Worm (Caenorhabditis elegans) whole organism, young adult: ENCODE results near the gene ZC196.2.

ENCODE experiments used
- ccch-3 ChIP-seq: fragments of 200-800 bp; sonication (Bioruptor generic); optimal IDR thresholded peaks from 2 replicates; lab custom pipeline; 2018; ENCODE audit warnings: mild to moderate bottlenecking, missing genetic modification characterization, missing compliant biosample characterization
- lsl-1 ChIP-seq: fragments of 200-800 bp; sonication (Bioruptor generic); optimal IDR thresholded peaks from 2 replicates; lab custom pipeline; 2018; ENCODE audit warnings: mild to moderate bottlenecking, missing genetic modification characterization, moderate library complexity, missing compliant biosample characterization
- madf-6 ChIP-seq: fragments of 200-800 bp; sonication (Bioruptor generic); IDR thresholded peaks from 2 replicates; pipeline ENCODE4 v1.3.6; 2022; ENCODE audit warnings: missing genetic modification reagents, missing genetic modification characterization, missing compliant biosample characterization

- TF ChIP-seq lsl-1 (GFP tag; lab: Kevin White, UChicago) = no peak
- no peak for TF ChIP-seq ccch-3 (GFP tag; lab: Kevin White, UChicago)
- no peak for TF ChIP-seq madf-6
These were observed 50.1 kb downstream of the ZC196.2 start for ce11 chrV:8789345-8789744.
